Worm (Caenorhabditis elegans) whole organism, young adult: ENCODE data around the gene F13E9.12.

ENCODE experiments used
- mel-28 ChIP-seq: sonication (generic microtip); optimal IDR thresholded peaks from 2 replicates; lab custom pipeline; 2016; ENCODE audit warnings: borderline replicate concordance, mild to moderate bottlenecking, missing genetic modification characterization, missing compliant biosample characterization
- snpc-4 ChIP-seq, 5 experiments: fragments of 150-350 bp in 1 of 5; sonication (generic microtip) in 4 of 5; optimal IDR thresholded peaks; 2 replicates each; lab custom pipeline; 2014 to 2018; ENCODE audit warnings: missing genetic modification characterization in 5 of 5, missing biosample characterization in 3 of 5, antibody characterized with exemption in 2 of 5, mild to moderate bottlenecking in 2 of 5, missing compliant biosample characterization in 2 of 5, missing genotype in 2 of 5, moderate library complexity in 2 of 5, missing genetic modification reagents in 1 of 5

DNA sequence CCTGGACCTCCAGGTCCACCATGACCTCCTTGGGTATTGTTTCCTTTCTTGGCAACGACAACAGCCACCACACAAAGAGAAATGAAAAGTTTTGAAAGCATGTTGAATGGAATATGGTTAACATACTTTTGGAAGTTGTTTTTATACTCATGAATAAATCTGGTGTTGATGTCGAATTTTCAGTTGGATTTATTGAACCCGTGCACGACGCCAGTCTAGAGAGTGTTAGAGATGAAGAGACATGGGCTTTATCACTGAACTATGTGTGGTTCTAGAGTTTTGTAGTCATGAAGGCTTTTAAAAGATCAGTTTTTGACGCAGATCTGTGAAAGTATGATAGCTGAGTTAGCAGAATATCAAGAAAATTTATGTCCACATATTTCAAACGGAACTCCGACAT is 19.8 kb upstream of the F13E9.12 start, which contains the start of gene srlf-14:
- TF ChIP-seq mel-28 (tag; lab: Kevin White, UChicago): no peak
- TF ChIP-seq snpc-4 (GFP tag; optimal IDR thresholded peaks at IDR 0.05; lab: Kevin White, UChicago): no peak
- no peak for TF ChIP-seq snpc-4 (tag; optimal IDR thresholded peaks at IDR 0.05; lab: Kevin White, UChicago)
